Fruit fly (Drosophila melanogaster) Kc167 (cell line): ENCODE data around the gene CG10366.

Experiments
- Sin3A ChIP-seq: fragments of >200 bp; optimal IDR thresholded peaks from 2 replicates; lab custom pipeline; 2018; ENCODE audit warnings: missing external identifiers
- h ChIP-seq: fragments of >200 bp; optimal IDR thresholded peaks from 3 replicates; lab custom pipeline; 2018; ENCODE audit warnings: missing external identifiers
- insv ChIP-seq: fragments of >200 bp; optimal IDR thresholded peaks from 3 replicates; lab custom pipeline; 2018; ENCODE audit warnings: missing external identifiers
- psq ChIP-seq: fragments of >200 bp; optimal IDR thresholded peaks from 2 replicates; lab custom pipeline; 2017; ENCODE audit warnings: missing external identifiers
- ttk ChIP-seq: sonication (Bioruptor generic); optimal IDR thresholded peaks from 2 replicates; lab custom pipeline; 2017; ENCODE audit warnings: missing external identifiers

- TF ChIP-seq Sin3A (lab: Kevin White, UChicago) (no peak), ttk (lab: Kevin White, UChicago) (no peak), h (no peak), psq (lab: Kevin White, UChicago) (no peak), insv (lab: Kevin White, UChicago) (no peak)
These were observed 1.9 kb upstream of the CG10366 start, which contains the start of gene Hakai for dm6 chr2L:19582185-19582584.
